Fruit fly (Drosophila melanogaster) whole organism, embryonic: ENCODE measurements around the gene sud1.

Experiments
- Aef1 ChIP-seq: fragments of 200-800 bp; sonication (Bioruptor generic); IDR thresholded peaks from 3 replicates; pipeline ENCODE4 v1.3.6; 2022; ENCODE audit warnings: missing biosample characterization, missing genetic modification characterization
- B-H1 ChIP-seq: fragments of 200-800 bp; sonication (Bioruptor generic); IDR thresholded peaks from 3 replicates; pipeline ENCODE4 v1.3.6; 2022; ENCODE audit warnings: missing biosample characterization, missing genetic modification characterization
- Bgb ChIP-seq: fragments of 200-800 bp; sonication (Bioruptor generic); IDR thresholded peaks from 2 replicates; pipeline ENCODE4 v1.3.6; 2022; ENCODE audit warnings: missing biosample characterization, missing genetic modification characterization; ENCODE audit not compliant: partially characterized antibody
- CG10979 ChIP-seq: fragments of 200-800 bp; sonication (Bioruptor generic); optimal IDR thresholded peaks from 2 replicates; lab custom pipeline; 2018; ENCODE audit warnings: missing biosample characterization, mild to moderate bottlenecking, missing genetic modification characterization, moderate library complexity
- CG12104 ChIP-seq: fragments of 200-800 bp; sonication (Bioruptor generic); optimal IDR thresholded peaks from 3 replicates; lab custom pipeline; 2016; ENCODE audit warnings: missing biosample characterization, missing genetic modification characterization
- CG13287 ChIP-seq: fragments of 200-800 bp; sonication (Bioruptor generic); IDR thresholded peaks from 2 replicates; pipeline ENCODE4 v1.3.6; 2022; ENCODE audit warnings: missing biosample characterization, missing genetic modification characterization; ENCODE audit not compliant: partially characterized antibody
- CG13624 ChIP-seq: fragments of 200-800 bp; sonication (Bioruptor generic); optimal IDR thresholded peaks from 2 replicates; lab custom pipeline; 2016; ENCODE audit warnings: missing biosample characterization, missing genetic modification characterization
- CG14965 ChIP-seq: fragments of 200-800 bp; sonication (Bioruptor generic); optimal IDR thresholded peaks from 2 replicates; lab custom pipeline; 2016; ENCODE audit warnings: missing biosample characterization, missing genetic modification characterization, borderline replicate concordance
- CG15011 ChIP-seq: fragments of 200-800 bp; sonication (Bioruptor generic); optimal IDR thresholded peaks from 3 replicates; lab custom pipeline; 2018; ENCODE audit warnings: missing biosample characterization, mild to moderate bottlenecking, missing genetic modification characterization
- CG15514 ChIP-seq: fragments of 200-800 bp; sonication (Bioruptor generic); optimal IDR thresholded peaks from 3 replicates; lab custom pipeline; 2017; ENCODE audit warnings: missing biosample characterization, missing genetic modification characterization, mild to moderate bottlenecking, moderate library complexity, missing genetic modification reagents
- CG16779 ChIP-seq: fragments of 200-800 bp; sonication (Bioruptor generic); IDR thresholded peaks from 2 replicates; pipeline ENCODE4 v1.3.6; 2022; ENCODE audit warnings: missing biosample characterization, missing genetic modification characterization
- CG17385 ChIP-seq: fragments of 200-800 bp; sonication (Bioruptor generic); optimal IDR thresholded peaks from 3 replicates; lab custom pipeline; 2018; ENCODE audit warnings: missing biosample characterization, mild to moderate bottlenecking, missing genetic modification characterization
- CG2199 ChIP-seq: fragments of 200-800 bp; sonication (Bioruptor generic); IDR thresholded peaks from 3 replicates; pipeline ENCODE4 v1.3.6; 2022; ENCODE audit warnings: missing biosample characterization, missing genetic modification characterization
- CG33557 ChIP-seq: fragments of 200-800 bp; sonication (Bioruptor generic); optimal IDR thresholded peaks from 2 replicates; lab custom pipeline; 2019; ENCODE audit warnings: missing biosample characterization, mild to moderate bottlenecking, missing genetic modification characterization, moderate library complexity
- CG3995 ChIP-seq: fragments of 200-800 bp; sonication (Bioruptor generic); optimal IDR thresholded peaks from 3 replicates; lab custom pipeline; 2016; ENCODE audit warnings: missing biosample characterization, missing genetic modification characterization
- CG4424 ChIP-seq: fragments of 200-800 bp; sonication (Bioruptor generic); optimal IDR thresholded peaks from 3 replicates; lab custom pipeline; 2016; ENCODE audit warnings: missing biosample characterization, missing genetic modification characterization
- CG6254 ChIP-seq: fragments of 200-800 bp; sonication (Bioruptor generic); optimal IDR thresholded peaks from 3 replicates; lab custom pipeline; 2017; ENCODE audit warnings: mild to moderate bottlenecking, missing biosample characterization, missing genetic modification reagents, missing genetic modification characterization
- CG8089 ChIP-seq: fragments of 200-800 bp; sonication (Bioruptor generic); optimal IDR thresholded peaks from 3 replicates; lab custom pipeline; 2016; ENCODE audit warnings: missing biosample characterization, missing genetic modification characterization
- CG8281 ChIP-seq: fragments of 200-800 bp; sonication (Bioruptor generic); optimal IDR thresholded peaks from 2 replicates; lab custom pipeline; 2018; ENCODE audit warnings: missing biosample characterization, mild to moderate bottlenecking, missing genetic modification characterization, moderate library complexity
- CG8478 ChIP-seq: fragments of >200 bp; optimal IDR thresholded peaks from 2 replicates; lab custom pipeline; 2018
- CoRest ChIP-seq: fragments of 200-800 bp; sonication (Bioruptor generic); optimal IDR thresholded peaks from 3 replicates; lab custom pipeline; 2018; ENCODE audit warnings: missing biosample characterization, mild to moderate bottlenecking, missing genetic modification characterization, moderate library complexity
- CrebB ChIP-seq: fragments of 200-800 bp; sonication (Bioruptor generic); optimal IDR thresholded peaks from 3 replicates; lab custom pipeline; 2018; ENCODE audit warnings: missing biosample characterization, mild to moderate bottlenecking, missing genetic modification characterization
- Dad ChIP-seq: fragments of 200-800 bp; sonication (Bioruptor generic); optimal IDR thresholded peaks from 3 replicates; lab custom pipeline; 2016; ENCODE audit warnings: missing biosample characterization, missing genetic modification characterization
- Ets97D ChIP-seq: fragments of 200-800 bp; sonication (Bioruptor generic); optimal IDR thresholded peaks from 3 replicates; lab custom pipeline; 2016; ENCODE audit warnings: missing biosample characterization, missing genetic modification characterization
- Fer3 ChIP-seq: fragments of 200-800 bp; sonication (Bioruptor generic); optimal IDR thresholded peaks from 2 replicates; lab custom pipeline; 2018; ENCODE audit warnings: missing biosample characterization, mild to moderate bottlenecking, missing genetic modification characterization, moderate library complexity
- GATAe ChIP-seq: fragments of 200-800 bp; sonication (Bioruptor generic); conservative IDR thresholded peaks from 2 replicates; pipeline ENCODE4 v1.3.6; 2022; ENCODE audit warnings: missing biosample characterization, missing genetic modification characterization
- HLH4C ChIP-seq: fragments of 200-800 bp; sonication (Bioruptor generic); IDR thresholded peaks from 3 replicates; pipeline ENCODE4 v1.3.6; 2022; ENCODE audit warnings: missing biosample characterization, missing genetic modification characterization; ENCODE audit not compliant: partially characterized antibody
- Hr51 ChIP-seq, 2 experiments: fragments of 200-800 bp; sonication (Bioruptor generic); optimal IDR thresholded peaks; 2 replicates in 1 of 2; 3 replicates in 1 of 2; lab custom pipeline; 2016 to 2018; ENCODE audit warnings: missing biosample characterization in 2 of 2, missing genetic modification characterization in 2 of 2, mild to moderate bottlenecking in 1 of 2, moderate library complexity in 1 of 2
- NfI ChIP-seq: fragments of 200-800 bp; sonication (Bioruptor generic); optimal IDR thresholded peaks from 3 replicates; lab custom pipeline; 2018; ENCODE audit warnings: missing biosample characterization, mild to moderate bottlenecking, missing genetic modification characterization, moderate library complexity
- PHDP ChIP-seq: fragments of 200-800 bp; sonication (Bioruptor generic); optimal IDR thresholded peaks from 3 replicates; lab custom pipeline; 2018; ENCODE audit warnings: missing biosample characterization, mild to moderate bottlenecking, missing genetic modification characterization, moderate library complexity
- Pdp1 ChIP-seq, 2 experiments: fragments of 200-800 bp; sonication (Bioruptor generic); optimal IDR thresholded peaks; 3 replicates each; lab custom pipeline; 2016; ENCODE audit warnings: missing biosample characterization in 2 of 2, missing genetic modification characterization in 2 of 2, mild to moderate bottlenecking in 1 of 2, moderate library complexity in 1 of 2
- TFAM ChIP-seq: fragments of 200-800 bp; sonication (Bioruptor generic); optimal IDR thresholded peaks from 2 replicates; lab custom pipeline; 2017; ENCODE audit warnings: missing biosample characterization, missing genetic modification characterization, inconsistent platforms
- Tbp ChIP-seq: fragments of >200 bp; optimal IDR thresholded peaks from 2 replicates; lab custom pipeline; 2018; ENCODE audit warnings: missing biosample characterization, missing genetic modification characterization
- ase ChIP-seq: fragments of 200-800 bp; sonication (Bioruptor generic); IDR thresholded peaks from 3 replicates; pipeline ENCODE4 v1.3.6; 2022; ENCODE audit warnings: missing biosample characterization, missing genetic modification characterization
- ato ChIP-seq: fragments of 200-800 bp; sonication (Bioruptor generic); IDR thresholded peaks from 2 replicates; pipeline ENCODE4 v1.3.6; 2022; ENCODE audit warnings: missing biosample characterization, missing genetic modification characterization; ENCODE audit not compliant: partially characterized antibody
- corto ChIP-seq: fragments of 200-800 bp; sonication (Bioruptor generic); optimal IDR thresholded peaks from 2 replicates; lab custom pipeline; 2016; ENCODE audit warnings: missing biosample characterization, mild to moderate bottlenecking, missing genetic modification characterization, moderate library complexity
- crol ChIP-seq: fragments of 200-800 bp; sonication (Bioruptor generic); IDR thresholded peaks from 2 replicates; pipeline ENCODE4 v1.3.6; 2022; ENCODE audit warnings: missing biosample characterization, missing genetic modification characterization
- gro ChIP-seq: fragments of 200-800 bp; sonication (Bioruptor generic); optimal IDR thresholded peaks from 2 replicates; lab custom pipeline; 2016; ENCODE audit warnings: missing biosample characterization, missing genetic modification characterization
- ham ChIP-seq: fragments of 200-800 bp; sonication (Bioruptor generic); IDR thresholded peaks from 2 replicates; pipeline ENCODE4 v1.3.6; 2022; ENCODE audit warnings: missing biosample characterization, missing genetic modification characterization
- her ChIP-seq: fragments of 200-800 bp; sonication (Bioruptor generic); optimal IDR thresholded peaks from 2 replicates; lab custom pipeline; 2016; ENCODE audit warnings: missing biosample characterization, missing genetic modification characterization
- ind ChIP-seq: fragments of 200-800 bp; sonication (Bioruptor generic); optimal IDR thresholded peaks from 3 replicates; lab custom pipeline; 2016; ENCODE audit warnings: missing biosample characterization, missing genetic modification characterization
- lov ChIP-seq, 2 experiments: fragments of 200-800 bp in 1 of 2; fragments of >200 bp in 1 of 2; sonication (Bioruptor generic) in 1 of 2; IDR thresholded peaks in 1 of 2; optimal IDR thresholded peaks in 1 of 2; 2 replicates in 1 of 2; 3 replicates in 1 of 2; pipeline versions ENCODE4 v1.3.6 to Lab custom; 2017 to 2022; ENCODE audit warnings: missing biosample characterization in 1 of 2, missing genetic modification characterization in 1 of 2
- nom ChIP-seq: fragments of 200-800 bp; sonication (Bioruptor generic); optimal IDR thresholded peaks from 2 replicates; lab custom pipeline; 2017; ENCODE audit warnings: missing biosample characterization, missing genetic modification characterization, mild to moderate bottlenecking, moderate library complexity, missing genetic modification reagents
- p53 ChIP-seq: fragments of 200-800 bp; sonication (Bioruptor generic); optimal IDR thresholded peaks from 2 replicates; lab custom pipeline; 2016; ENCODE audit warnings: missing biosample characterization, missing genetic modification characterization
- pita ChIP-seq: fragments of 200-800 bp; sonication (Bioruptor generic); optimal IDR thresholded peaks from 2 replicates; lab custom pipeline; 2017; ENCODE audit warnings: missing biosample characterization, mild to moderate bottlenecking, missing genetic modification characterization
- tin ChIP-seq: fragments of 200-800 bp; sonication (Bioruptor generic); optimal IDR thresholded peaks from 3 replicates; lab custom pipeline; 2016; ENCODE audit warnings: missing biosample characterization, missing genetic modification characterization
- unc-4 ChIP-seq: fragments of 200-800 bp; sonication (Bioruptor generic); IDR thresholded peaks from 2 replicates; pipeline ENCODE4 v1.3.6; 2022; ENCODE audit warnings: missing biosample characterization, missing genetic modification characterization; ENCODE audit not compliant: partially characterized antibody

sud1 gene

DNA sequence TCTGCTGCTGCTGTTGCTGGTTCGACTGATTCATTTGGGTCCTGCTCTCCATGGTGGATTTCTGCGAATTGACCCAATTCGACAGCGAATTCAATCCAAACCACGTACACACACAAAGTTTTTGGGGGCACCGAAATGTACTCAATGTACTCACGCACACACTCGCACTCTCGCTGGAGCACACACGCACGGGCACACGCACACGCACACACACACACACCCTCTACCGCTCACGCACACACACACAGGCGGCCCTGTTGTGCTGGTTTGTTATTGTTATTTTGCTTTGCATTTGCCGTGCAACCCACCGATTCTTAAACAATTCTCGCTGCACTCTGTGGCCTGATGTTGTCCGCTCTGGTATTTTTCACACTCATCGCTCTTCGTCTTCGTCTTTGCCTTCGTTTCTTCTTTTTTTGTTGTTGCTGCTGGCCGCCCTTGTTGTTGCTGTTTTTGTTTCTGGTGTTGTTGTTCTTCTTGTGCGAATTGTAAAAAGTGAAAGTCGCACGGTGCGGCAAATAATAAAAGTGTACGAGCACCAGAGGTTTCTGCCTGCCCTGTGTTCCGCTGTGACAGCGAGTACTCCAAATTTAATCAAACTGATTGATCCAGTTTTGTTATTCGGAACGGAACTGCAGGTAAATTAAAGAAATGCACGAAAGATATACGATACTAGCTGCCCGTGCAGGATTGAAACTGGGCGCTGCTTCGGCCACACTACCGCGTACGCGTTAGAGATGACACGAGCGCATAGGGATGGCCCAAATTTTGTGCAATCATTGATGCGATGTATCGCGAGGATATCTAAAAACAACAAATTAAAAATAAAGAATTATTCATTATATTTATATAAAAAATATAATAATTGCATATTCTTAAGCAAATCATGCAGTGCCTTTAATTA, 41.5 kb downstream of the sud1 start, which contains the start of gene CG3744 (continued):
- peak; percentile 92 for TF ChIP-seq Fer3 (tag; lab: Kevin White, UChicago)
- peak; percentile 79 to 87 for TF ChIP-seq Hr51 (GFP tag; optimal IDR thresholded peaks at IDR 0.05; lab: Kevin White, UChicago)
- peak; percentile 95 for TF ChIP-seq NfI
- peak; percentile 77 for TF ChIP-seq ato (GFP tag; lab: Robert Waterston, UW)
- TF ChIP-seq CrebB (tag; lab: Kevin White, UChicago): peak; percentile 69
- peak; percentile 77 for TF ChIP-seq GATAe
- TF ChIP-seq CG17385: peak; percentile 80
- peak; percentile 93 for TF ChIP-seq ind (GFP tag; lab: Kevin White, UChicago)
- peak; percentile 44; the same call in 1 of the 2 replicates for TF ChIP-seq crol (GFP tag; lab: Robert Waterston, UW)
- TF ChIP-seq ase (GFP tag; lab: Robert Waterston, UW): peak; percentile 95
- peak; percentile 23 for TF ChIP-seq CG3995 (GFP tag; lab: Kevin White, UChicago)
- peak; percentile 92 for TF ChIP-seq B-H1 (GFP tag; lab: Robert Waterston, UW)
- TF ChIP-seq CG4424: peak; percentile 88
- TF ChIP-seq CG16779 (GFP tag; lab: Robert Waterston, UW): peak; percentile 83
- peak; percentile 44 for TF ChIP-seq corto (GFP tag; lab: Kevin White, UChicago)
- peak; percentile 57 for TF ChIP-seq gro (GFP tag; lab: Kevin White, UChicago)
- TF ChIP-seq CG2199 (GFP tag; lab: Robert Waterston, UW): peak; percentile 86
- TF ChIP-seq PHDP: peak; percentile 92
- peak; percentile 39 for TF ChIP-seq her (GFP tag; lab: Kevin White, UChicago)
- no peak for TF ChIP-seq p53 (GFP tag; lab: Kevin White, UChicago)
- peak; percentile 93 for TF ChIP-seq CoRest
- peak; percentile 77 for TF ChIP-seq CG12104 (GFP tag; lab: Kevin White, UChicago)
- TF ChIP-seq Ets97D (GFP tag; lab: Kevin White, UChicago): peak; percentile 60
- TF ChIP-seq Dad (GFP tag; lab: Kevin White, UChicago): peak; percentile 63
- peak; percentile 52; the same call in 1 of the 2 replicates for TF ChIP-seq ham
- TF ChIP-seq CG10979 (tag; lab: Kevin White, UChicago): peak; percentile 84
- peak; percentile 67 for TF ChIP-seq CG8281
- TF ChIP-seq TFAM (GFP tag; lab: Kevin White, UChicago): peak; percentile 19
- TF ChIP-seq CG13287 (GFP tag; lab: Robert Waterston, UW): peak; percentile 96
- peak; percentile 53 for TF ChIP-seq CG15011
- peak; percentile 56 for TF ChIP-seq CG6254
- TF ChIP-seq Pdp1 (GFP tag; optimal IDR thresholded peaks at IDR 0.05; lab: Kevin White, UChicago): peak; percentile 75 to 77
- TF ChIP-seq CG8089: peak; percentile 64
- no peak for TF ChIP-seq pita
- peak; percentile 88 for TF ChIP-seq CG15514 (GFP tag; lab: Kevin White, UChicago)
- TF ChIP-seq Tbp: no peak
- no peak for TF ChIP-seq CG14965
- TF ChIP-seq Bgb (GFP tag; lab: Robert Waterston, UW): peak; percentile 95
- TF ChIP-seq CG33557 (GFP tag; lab: Kevin White, UChicago): peak; percentile 78
- peak; percentile 67 for TF ChIP-seq CG13624 (GFP tag; lab: Kevin White, UChicago)
- TF ChIP-seq CG8478 (lab: Kevin White, UChicago): peak; percentile 92
- no peak for TF ChIP-seq nom (GFP tag; lab: Kevin White, UChicago)
- TF ChIP-seq tin (GFP tag; lab: Kevin White, UChicago): peak; percentile 95
- no peak for TF ChIP-seq lov (optimal IDR thresholded peaks at IDR 0.05; lab: Kevin White, UChicago)
- peak; percentile 93 for TF ChIP-seq lov (GFP tag; IDR thresholded peaks at IDR 0.05; lab: Robert Waterston, UW)
- peak; percentile 87 for TF ChIP-seq HLH4C (GFP tag; lab: Robert Waterston, UW)
- peak; percentile 93 for TF ChIP-seq unc-4 (GFP tag; lab: Robert Waterston, UW)
- peak; percentile 92 for TF ChIP-seq Aef1 (GFP tag; lab: Robert Waterston, UW)
